Fruit fly (Drosophila melanogaster) whole organism, embryonic: Measurements from ENCODE around the gene Gk1.

Experiments
- CG11723 ChIP-seq: fragments of 200-800 bp; sonication (Bioruptor generic); optimal IDR thresholded peaks from 2 replicates; lab custom pipeline; 2017; ENCODE audit warnings: missing biosample characterization, mild to moderate bottlenecking, missing genetic modification characterization
- CG12769 ChIP-seq: fragments of 200-800 bp; sonication (Bioruptor generic); optimal IDR thresholded peaks from 2 replicates; lab custom pipeline; 2019; ENCODE audit warnings: missing biosample characterization, mild to moderate bottlenecking, missing genetic modification characterization, moderate library complexity
- CG15514 ChIP-seq: fragments of 200-800 bp; sonication (Bioruptor generic); optimal IDR thresholded peaks from 3 replicates; lab custom pipeline; 2017; ENCODE audit warnings: missing biosample characterization, missing genetic modification characterization, mild to moderate bottlenecking, moderate library complexity, missing genetic modification reagents
- CG15696 ChIP-seq: fragments of 200-800 bp; sonication (Bioruptor generic); optimal IDR thresholded peaks from 2 replicates; lab custom pipeline; 2019; ENCODE audit warnings: missing biosample characterization, mild to moderate bottlenecking, missing genetic modification characterization, moderate library complexity
- CG17359 ChIP-seq: fragments of 200-800 bp; sonication (Bioruptor generic); optimal IDR thresholded peaks from 3 replicates; lab custom pipeline; 2018; ENCODE audit warnings: missing biosample characterization, mild to moderate bottlenecking, missing genetic modification characterization, moderate library complexity
- CG17568 ChIP-seq: fragments of 200-800 bp; sonication (Bioruptor generic); optimal IDR thresholded peaks from 2 replicates; lab custom pipeline; 2018; ENCODE audit warnings: missing biosample characterization, mild to moderate bottlenecking, missing genetic modification characterization, moderate library complexity
- CG18011 ChIP-seq: fragments of 200-800 bp; sonication (Bioruptor generic); optimal IDR thresholded peaks from 2 replicates; lab custom pipeline; 2017; ENCODE audit warnings: missing biosample characterization, missing genetic modification characterization, mild to moderate bottlenecking, moderate library complexity, missing genotype
- CG2116 ChIP-seq: fragments of 200-800 bp; sonication (Bioruptor generic); optimal IDR thresholded peaks from 3 replicates; lab custom pipeline; 2018; ENCODE audit warnings: missing biosample characterization, mild to moderate bottlenecking, missing genetic modification characterization
- CG2199 ChIP-seq: fragments of 200-800 bp; sonication (Bioruptor generic); IDR thresholded peaks from 3 replicates; pipeline ENCODE4 v1.3.6; 2022; ENCODE audit warnings: missing biosample characterization, missing genetic modification characterization
- CG2678 ChIP-seq: fragments of 200-800 bp; sonication (Bioruptor generic); optimal IDR thresholded peaks from 3 replicates; lab custom pipeline; 2019; ENCODE audit warnings: missing biosample characterization, mild to moderate bottlenecking, missing genetic modification characterization, moderate library complexity
- CG7357 ChIP-seq: fragments of 200-800 bp; sonication (Bioruptor generic); IDR thresholded peaks from 3 replicates; pipeline ENCODE4 v1.3.6; 2022; ENCODE audit warnings: missing biosample characterization, missing genetic modification characterization
- CG7839 ChIP-seq: fragments of 200-800 bp; sonication (Bioruptor generic); optimal IDR thresholded peaks from 3 replicates; lab custom pipeline; 2018; ENCODE audit warnings: missing biosample characterization, mild to moderate bottlenecking, missing genetic modification characterization, moderate library complexity
- CG8765 ChIP-seq: fragments of 200-800 bp; sonication (Bioruptor generic); IDR thresholded peaks from 2 replicates; pipeline ENCODE4 v1.3.6; 2022; ENCODE audit warnings: missing biosample characterization, missing genetic modification characterization
- CG9609 ChIP-seq: fragments of 200-800 bp; sonication (Bioruptor generic); optimal IDR thresholded peaks from 3 replicates; lab custom pipeline; 2016; ENCODE audit warnings: missing biosample characterization, missing genetic modification characterization
- CG9727 ChIP-seq: fragments of 200-800 bp; sonication (Bioruptor generic); optimal IDR thresholded peaks from 3 replicates; lab custom pipeline; 2017; ENCODE audit warnings: missing biosample characterization, mild to moderate bottlenecking, missing genetic modification characterization
- CG9932 ChIP-seq: fragments of 200-800 bp; sonication (Bioruptor generic); IDR thresholded peaks from 2 replicates; pipeline ENCODE4 v1.3.6; 2022; ENCODE audit warnings: missing biosample characterization, missing genetic modification characterization
- CrebB ChIP-seq: fragments of 200-800 bp; sonication (Bioruptor generic); optimal IDR thresholded peaks from 3 replicates; lab custom pipeline; 2018; ENCODE audit warnings: missing biosample characterization, mild to moderate bottlenecking, missing genetic modification characterization
- Dbx ChIP-seq: fragments of 200-800 bp; sonication (Bioruptor generic); IDR thresholded peaks from 3 replicates; pipeline ENCODE4 v1.3.6; 2022; ENCODE audit warnings: missing biosample characterization, missing genetic modification characterization
- Dfd ChIP-seq, 2 experiments: fragments of >200 bp; optimal IDR thresholded peaks; 2 replicates each; lab custom pipeline; 2017; ENCODE audit warnings: missing biosample characterization in 2 of 2, missing genetic modification characterization in 2 of 2
- Dip3 ChIP-seq: fragments of 200-800 bp; sonication (Bioruptor generic); optimal IDR thresholded peaks from 3 replicates; lab custom pipeline; 2016; ENCODE audit warnings: missing biosample characterization, missing genetic modification characterization
- H2.0 ChIP-seq: fragments of 200-800 bp; sonication (Bioruptor generic); IDR thresholded peaks from 2 replicates; pipeline ENCODE4 v1.3.6; 2022; ENCODE audit warnings: missing biosample characterization, missing genetic modification characterization
- Hr39 ChIP-seq: fragments of >200 bp; optimal IDR thresholded peaks from 2 replicates; lab custom pipeline; 2017
- MTF-1 ChIP-seq: fragments of 200-800 bp; sonication (Bioruptor generic); optimal IDR thresholded peaks from 2 replicates; lab custom pipeline; 2018; ENCODE audit warnings: missing biosample characterization, mild to moderate bottlenecking, missing genetic modification characterization, borderline replicate concordance
- Meics ChIP-seq: fragments of 200-800 bp; sonication (Bioruptor generic); optimal IDR thresholded peaks from 2 replicates; lab custom pipeline; 2017; ENCODE audit warnings: missing biosample characterization, mild to moderate bottlenecking, missing genetic modification characterization
- Mrtf ChIP-seq: fragments of 200-800 bp; sonication (Bioruptor generic); IDR thresholded peaks from 3 replicates; pipeline ENCODE4 v1.3.6; 2022; ENCODE audit warnings: missing biosample characterization, missing genetic modification characterization
- Oaz ChIP-seq: fragments of 200-800 bp; sonication (Bioruptor generic); IDR thresholded peaks from 2 replicates; pipeline ENCODE4 v1.3.6; 2022; ENCODE audit warnings: missing biosample characterization, missing genetic modification characterization
- Oli ChIP-seq: fragments of 200-800 bp; sonication (Bioruptor generic); optimal IDR thresholded peaks from 2 replicates; lab custom pipeline; 2018; ENCODE audit warnings: missing biosample characterization, mild to moderate bottlenecking, missing genetic modification characterization, moderate library complexity
- Opbp ChIP-seq: fragments of 200-800 bp; sonication (Bioruptor generic); IDR thresholded peaks from 3 replicates; pipeline ENCODE4 v1.3.6; 2022; ENCODE audit warnings: missing biosample characterization, missing genetic modification characterization; ENCODE audit not compliant: partially characterized antibody
- Scr ChIP-seq: fragments of 200-800 bp; sonication (Bioruptor generic); IDR thresholded peaks from 2 replicates; pipeline ENCODE4 v1.3.6; 2022; ENCODE audit warnings: missing biosample characterization, missing genetic modification characterization; ENCODE audit not compliant: partially characterized antibody
- Spps ChIP-seq: fragments of 200-800 bp; sonication (Bioruptor generic); optimal IDR thresholded peaks from 2 replicates; lab custom pipeline; 2018; ENCODE audit warnings: missing biosample characterization, mild to moderate bottlenecking, missing genetic modification characterization
- Sry-δ ChIP-seq: fragments of 200-800 bp; sonication (Bioruptor generic); optimal IDR thresholded peaks from 2 replicates; lab custom pipeline; 2016; ENCODE audit warnings: missing biosample characterization, missing genetic modification characterization
- Xbp1 ChIP-seq: fragments of 200-800 bp; sonication (Bioruptor generic); optimal IDR thresholded peaks from 3 replicates; lab custom pipeline; 2016; ENCODE audit warnings: missing biosample characterization, mild to moderate bottlenecking, missing genetic modification characterization
- ara ChIP-seq: fragments of 200-800 bp; sonication (Bioruptor generic); IDR thresholded peaks from 2 replicates; pipeline ENCODE4 v1.3.6; 2022; ENCODE audit warnings: missing biosample characterization, missing genetic modification characterization
- cas ChIP-seq: fragments of 200-800 bp; sonication (Bioruptor generic); IDR thresholded peaks from 2 replicates; pipeline ENCODE4 v1.3.6; 2022; ENCODE audit warnings: missing biosample characterization, missing genetic modification characterization
- dan ChIP-seq: fragments of 200-800 bp; sonication (Bioruptor generic); IDR thresholded peaks from 2 replicates; pipeline ENCODE4 v1.3.6; 2022; ENCODE audit warnings: missing biosample characterization, missing genetic modification characterization
- dimm ChIP-seq: fragments of 200-800 bp; sonication (Bioruptor generic); IDR thresholded peaks from 2 replicates; pipeline ENCODE4 v1.3.6; 2022; ENCODE audit warnings: missing biosample characterization, missing genetic modification characterization
- dpn ChIP-seq, 2 experiments: fragments of 200-800 bp; sonication (Bioruptor generic); optimal IDR thresholded peaks; 3 replicates each; lab custom pipeline; 2016; ENCODE audit warnings: missing biosample characterization in 2 of 2, missing genetic modification characterization in 2 of 2
- gro ChIP-seq: fragments of 200-800 bp; sonication (Bioruptor generic); optimal IDR thresholded peaks from 2 replicates; lab custom pipeline; 2016; ENCODE audit warnings: missing biosample characterization, missing genetic modification characterization
- ind ChIP-seq: fragments of 200-800 bp; sonication (Bioruptor generic); optimal IDR thresholded peaks from 3 replicates; lab custom pipeline; 2016; ENCODE audit warnings: missing biosample characterization, missing genetic modification characterization
- insv ChIP-seq, 2 experiments: fragments of 200-800 bp; sonication (Bioruptor generic); optimal IDR thresholded peaks; 3 replicates each; lab custom pipeline; 2016 to 2018; ENCODE audit warnings: missing biosample characterization in 2 of 2, missing genetic modification characterization in 2 of 2
- knrl ChIP-seq: fragments of 200-800 bp; sonication (Bioruptor generic); IDR thresholded peaks from 3 replicates; pipeline ENCODE4 v1.3.6; 2022; ENCODE audit warnings: missing biosample characterization, missing genetic modification characterization; ENCODE audit not compliant: partially characterized antibody
- lola ChIP-seq, 3 experiments: fragments of >200 bp in 2 of 3; fragments of 200-800 bp in 1 of 3; sonication (Bioruptor generic) in 1 of 3; optimal IDR thresholded peaks; 2 replicates each; lab custom pipeline; 2017 to 2019; ENCODE audit warnings: missing biosample characterization in 3 of 3, missing genetic modification characterization in 3 of 3, mild to moderate bottlenecking in 1 of 3, moderate library complexity in 1 of 3
- pan ChIP-seq, 4 experiments: fragments of >200 bp in 3 of 4; fragments of 200-800 bp in 1 of 4; sonication (Bioruptor generic) in 1 of 4; optimal IDR thresholded peaks in 3 of 4; IDR thresholded peaks in 1 of 4; 2 replicates each; pipeline versions ENCODE4 v1.3.6 to Lab custom; 2017 to 2022; ENCODE audit warnings: missing biosample characterization in 2 of 4, missing genetic modification characterization in 2 of 4, mixed read lengths in 1 of 4
- pho ChIP-seq: fragments of 200-800 bp; sonication (Bioruptor generic); optimal IDR thresholded peaks from 2 replicates; lab custom pipeline; 2016; ENCODE audit warnings: missing biosample characterization, missing genetic modification characterization
- pzg ChIP-seq: fragments of 200-800 bp; sonication (Bioruptor generic); optimal IDR thresholded peaks from 3 replicates; lab custom pipeline; 2018; ENCODE audit warnings: missing biosample characterization, mild to moderate bottlenecking, missing genetic modification characterization, moderate library complexity
- rib ChIP-seq: fragments of 200-800 bp; sonication (Bioruptor generic); IDR thresholded peaks from 2 replicates; pipeline ENCODE4 v1.3.6; 2022; ENCODE audit warnings: missing biosample characterization, missing genetic modification characterization
- sd ChIP-seq: fragments of 200-800 bp; sonication (Bioruptor generic); optimal IDR thresholded peaks from 3 replicates; lab custom pipeline; 2018; ENCODE audit warnings: missing biosample characterization, mild to moderate bottlenecking, missing genetic modification characterization, moderate library complexity
- stwl ChIP-seq: fragments of 200-800 bp; sonication (Bioruptor generic); optimal IDR thresholded peaks from 3 replicates; lab custom pipeline; 2018; ENCODE audit warnings: missing biosample characterization, mild to moderate bottlenecking, missing genetic modification characterization, moderate library complexity
- ttk ChIP-seq: fragments of 200-800 bp; sonication (Bioruptor generic); IDR thresholded peaks from 2 replicates; pipeline ENCODE4 v2.1.2; 2022; ENCODE audit warnings: missing biosample characterization, missing genetic modification characterization
- twi ChIP-seq: fragments of 200-800 bp; optimal IDR thresholded peaks from 2 replicates; lab custom pipeline; 2019; ENCODE audit warnings: missing biosample characterization, mild to moderate bottlenecking, missing genetic modification characterization, moderate library complexity
- zfh1 ChIP-seq: fragments of 200-800 bp; sonication (Bioruptor generic); IDR thresholded peaks from 3 replicates; pipeline ENCODE4 v1.3.6; 2022; ENCODE audit warnings: missing biosample characterization, missing genetic modification characterization

The Gk1 gene

dm6 chr3L:156591-157303 lies 48.9 kb downstream of the Gk1 start (continued):
- no peak for TF ChIP-seq CG9932 (GFP tag; lab: Robert Waterston, UW)
- no peak for TF ChIP-seq H2.0 (GFP tag; lab: Robert Waterston, UW)
- TF ChIP-seq Meics, result peak; percentile 63
- TF ChIP-seq gro (GFP tag; lab: Kevin White, UChicago), result peak; percentile 20
- peak; percentile 98 for TF ChIP-seq sd (tag; lab: Kevin White, UChicago)
- no peak for TF ChIP-seq Mrtf (GFP tag; lab: Robert Waterston, UW)
- TF ChIP-seq CG9727, result no peak
- no peak for TF ChIP-seq CG15696 (tag; lab: Kevin White, UChicago)
- peak; percentile 12 for TF ChIP-seq CG12769 (tag; lab: Kevin White, UChicago)
- TF ChIP-seq ara, result no peak
- no peak for TF ChIP-seq CG2116
- TF ChIP-seq rib (GFP tag; lab: Robert Waterston, UW), result no peak; the same call in 1 of the 2 replicates
- TF ChIP-seq pan (optimal IDR thresholded peaks at IDR 0.05; lab: Kevin White, UChicago), result no peak
- TF ChIP-seq pan (GFP tag; optimal IDR thresholded peaks at IDR 0.05 in 1 of 2, IDR thresholded peaks at IDR 0.05 in 1 of 2), result no peak
- no peak for TF ChIP-seq insv (GFP tag; optimal IDR thresholded peaks at IDR 0.05; lab: Kevin White, UChicago)
- no peak for TF ChIP-seq CG9609 (GFP tag; lab: Kevin White, UChicago)
- 0 out of 3 replicates have a peak, but pooled peaks have one; percentile 6 for TF ChIP-seq zfh1
- no peak for TF ChIP-seq CG18011 (GFP tag; lab: Kevin White, UChicago)
- TF ChIP-seq CG8765 (GFP tag; lab: Robert Waterston, UW), result no peak
- TF ChIP-seq CrebB, result no peak
- no peak for TF ChIP-seq lola (GFP tag; optimal IDR thresholded peaks at IDR 0.05; lab: Kevin White, UChicago)
- no peak for TF ChIP-seq Scr
- TF ChIP-seq Oli (tag; lab: Kevin White, UChicago), result no peak
- TF ChIP-seq Opbp (GFP tag; lab: Robert Waterston, UW), result no peak
- TF ChIP-seq CG11723, result no peak
- TF ChIP-seq stwl, result no peak
- no peak for TF ChIP-seq Xbp1
- no peak for TF ChIP-seq twi (tag; lab: Kevin White, UChicago)
- TF ChIP-seq ttk (GFP tag; lab: Robert Waterston, UW), result no peak
- TF ChIP-seq dimm, result no peak
- no peak for TF ChIP-seq pho (GFP tag; lab: Kevin White, UChicago)
- TF ChIP-seq CG7839, result no peak
- TF ChIP-seq CG2199 (GFP tag; lab: Robert Waterston, UW), result 0 out of 3 replicates have a peak, but pooled peaks have one; percentile 59
- TF ChIP-seq CG17568, result peak; percentile 1
- TF ChIP-seq pzg (GFP tag; lab: Kevin White, UChicago), result no peak
- TF ChIP-seq CG7357 (GFP tag; lab: Robert Waterston, UW), result no peak
- TF ChIP-seq Spps, result no peak
- no peak for TF ChIP-seq ind (GFP tag; lab: Kevin White, UChicago)
- no peak for TF ChIP-seq Hr39 (lab: Kevin White, UChicago)
- no peak for TF ChIP-seq CG17359 (tag; lab: Kevin White, UChicago)
- TF ChIP-seq Dip3 (GFP tag; lab: Kevin White, UChicago), result no peak

dm6 chr3L:153670-154069 lies 52.0 kb downstream of the Gk1 start:
- TF ChIP-seq Dfd (GFP tag; optimal IDR thresholded peaks at IDR 0.05; lab: Kevin White, UChicago) (no peak), Sry-δ (no peak), CG15514 (GFP tag; lab: Kevin White, UChicago) (peak; percentile 6), Oaz (GFP tag; lab: Robert Waterston, UW) (no peak), ara (no peak), CG2678 (tag; lab: Kevin White, UChicago) (no peak), knrl (GFP tag; lab: Robert Waterston, UW) (no peak), CG15696 (tag; lab: Kevin White, UChicago) (no peak), dan (GFP tag; lab: Robert Waterston, UW) (no peak), cas (GFP tag; lab: Robert Waterston, UW) (no peak), Dbx (GFP tag; lab: Robert Waterston, UW) (no peak), dpn (GFP tag; optimal IDR thresholded peaks at IDR 0.05; lab: Kevin White, UChicago) (no peak), MTF-1 (no peak), CG17568 (no peak)
